Fruit fly (Drosophila melanogaster): Measurements from ENCODE around the gene trol.

trol gene

DNA sequence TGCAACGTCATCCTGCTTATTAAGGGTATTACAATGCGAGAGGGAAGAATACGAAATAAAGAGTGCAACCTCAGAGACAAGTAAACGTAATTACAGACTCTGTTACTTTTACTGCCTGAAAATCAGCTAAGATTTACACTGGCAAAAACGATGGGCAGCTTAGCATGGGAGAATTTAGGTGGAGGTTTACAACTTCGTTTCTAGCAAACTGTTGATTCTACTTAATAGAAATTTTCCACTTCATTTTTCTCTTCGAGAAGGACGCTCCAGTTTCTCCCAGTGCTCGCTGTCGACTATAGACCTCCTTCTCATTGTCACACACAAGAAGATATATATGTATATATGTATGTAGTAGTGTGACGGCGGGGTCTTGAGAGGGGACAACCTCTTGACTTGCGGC, 9.1 kb downstream of the trol start (continued):
- peak; percentile 4 for TF ChIP-seq org-1 (GFP tag; optimal IDR thresholded peaks at IDR 0.05)
- no peak for TF ChIP-seq eyg (GFP tag; optimal IDR thresholded peaks at IDR 0.05)
- peak; percentile 69 for TF ChIP-seq dysf (GFP tag; IDR thresholded peaks at IDR 0.05)
- TF ChIP-seq Mad (GFP tag; optimal IDR thresholded peaks at IDR 0.05): no peak
- peak; percentile 18 for TF ChIP-seq phol (tag; optimal IDR thresholded peaks at IDR 0.05)
- peak; percentile 33 for TF ChIP-seq nmo (GFP tag; optimal IDR thresholded peaks at IDR 0.05)
- peak; percentile 30; the same call in 1 of the 2 replicates for TF ChIP-seq CG32532 (GFP tag; IDR thresholded peaks at IDR 0.05)
- no peak for TF ChIP-seq exex (tag; optimal IDR thresholded peaks at IDR 0.05)
- TF ChIP-seq CG2202 (tag; optimal IDR thresholded peaks at IDR 0.05): no peak
- TF ChIP-seq Ada2b (GFP tag; IDR thresholded peaks at IDR 0.05): peak; percentile 63
- 0 out of 2 replicates have a peak, but pooled peaks have one; percentile 8 for TF ChIP-seq ara (GFP tag; IDR thresholded peaks at IDR 0.05)
- TF ChIP-seq maf-S (GFP tag; optimal IDR thresholded peaks at IDR 0.05): peak; percentile 12
- peak; percentile 10 for TF ChIP-seq CG18619 (GFP tag; optimal IDR thresholded peaks at IDR 0.05)
- TF ChIP-seq sc (optimal IDR thresholded peaks at IDR 0.05): no peak
- no peak for TF ChIP-seq sc (GFP tag; optimal IDR thresholded peaks at IDR 0.05)
- TF ChIP-seq Myb (GFP tag; optimal IDR thresholded peaks at IDR 0.05): no peak
- TF ChIP-seq CG7987 (GFP tag; optimal IDR thresholded peaks at IDR 0.05): no peak
- peak; percentile 46; the same call in 1 of the 2 replicates for TF ChIP-seq CG14014 (GFP tag; IDR thresholded peaks at IDR 0.05)
- no peak for TF ChIP-seq CG13287 (GFP tag; IDR thresholded peaks at IDR 0.05; ENCODE audit: partially characterized antibody)
- TF ChIP-seq D19A (tag; optimal IDR thresholded peaks at IDR 0.05): peak; percentile 0
- peak; percentile 21 for TF ChIP-seq ATbp (GFP tag; optimal IDR thresholded peaks at IDR 0.05)
- TF ChIP-seq lov (optimal IDR thresholded peaks at IDR 0.05): no peak
- TF ChIP-seq lov (GFP tag; IDR thresholded peaks at IDR 0.05): no peak
- peak; percentile 22 for TF ChIP-seq nom (GFP tag; optimal IDR thresholded peaks at IDR 0.05)
- peak; percentile 55 for TF ChIP-seq lmd (GFP tag; IDR thresholded peaks at IDR 0.05)
- no peak for TF ChIP-seq dati (GFP tag; IDR thresholded peaks at IDR 0.05)
- no peak for TF ChIP-seq pho (GFP tag; optimal IDR thresholded peaks at IDR 0.05)
- 0 out of 2 replicates have a peak, but pooled peaks have one; percentile 9 for TF ChIP-seq E2f2 (GFP tag; IDR thresholded peaks at IDR 0.05)
- peak; percentile 68 for TF ChIP-seq sens (GFP tag)
- peak; percentile 44; the same call in 1 of the 2 replicates for TF ChIP-seq CG10366 (GFP tag; IDR thresholded peaks at IDR 0.05)
- TF ChIP-seq CG11456 (GFP tag; IDR thresholded peaks at IDR 0.05): peak; percentile 61; the same call in 1 of the 3 replicates
- peak; percentile 39 for TF ChIP-seq Hr3 (GFP tag; optimal IDR thresholded peaks at IDR 0.05)
- TF ChIP-seq CG12659 (GFP tag; optimal IDR thresholded peaks at IDR 0.05): peak; percentile 29
- TF ChIP-seq CG31365 (tag; optimal IDR thresholded peaks at IDR 0.05): no peak
- no peak for TF ChIP-seq dan (GFP tag; IDR thresholded peaks at IDR 0.05)
- no peak; the same call in 1 of the 2 replicates for TF ChIP-seq CG3847 (GFP tag; IDR thresholded peaks at IDR 0.05)
- peak; percentile 24 for TF ChIP-seq CG12942 (GFP tag; optimal IDR thresholded peaks at IDR 0.05)
- TF ChIP-seq CG9727 (GFP tag; optimal IDR thresholded peaks at IDR 0.05): no peak
- TF ChIP-seq Usf (GFP tag; optimal IDR thresholded peaks at IDR 0.05): no peak
- no peak for TF ChIP-seq CkIIα-i1 (GFP tag; IDR thresholded peaks at IDR 0.05)
- TF ChIP-seq C15 (GFP tag; IDR thresholded peaks at IDR 0.05): 0 out of 3 replicates have a peak, but pooled peaks have one; percentile 29
- peak; percentile 60 for TF ChIP-seq tgo (GFP tag; IDR thresholded peaks at IDR 0.05)
- TF ChIP-seq Doc3 (GFP tag; IDR thresholded peaks at IDR 0.05; ENCODE audit: partially characterized antibody): no peak
- TF ChIP-seq CG2712 (tag; optimal IDR thresholded peaks at IDR 0.05): peak; percentile 64
- TF ChIP-seq peb (GFP tag; IDR thresholded peaks at IDR 0.05): no peak
- no peak for TF ChIP-seq Adf1 (GFP tag; IDR thresholded peaks at IDR 0.05)
- 0 out of 3 replicates have a peak, but pooled peaks have one; percentile 30 for TF ChIP-seq Optix (GFP tag; IDR thresholded peaks at IDR 0.05)
- TF ChIP-seq PHDP (tag; optimal IDR thresholded peaks at IDR 0.05): peak; percentile 1
- no peak for TF ChIP-seq run (tag; optimal IDR thresholded peaks at IDR 0.05)
- TF ChIP-seq twi (tag; optimal IDR thresholded peaks at IDR 0.05): peak; percentile 10
- peak; percentile 3 for TF ChIP-seq oc (tag; optimal IDR thresholded peaks at IDR 0.05)
- peak; percentile 26 for TF ChIP-seq CG8388 (GFP tag; optimal IDR thresholded peaks at IDR 0.05)
